Worm (Caenorhabditis elegans): ENCODE measurements around the gene srw-17.

The srw-17 gene

ce11 chrV:15244456-15244855, 32.4 kb downstream of the srw-17 start, which contains the start of gene kin-30:
kin-30 (plus strand) TSS chrV:15244756.
- TF ChIP-seq nhr-77 (tag; optimal IDR thresholded peaks at IDR 0.05), result no peak
- no peak for TF ChIP-seq egl-5 (tag; optimal IDR thresholded peaks at IDR 0.05)
- TF ChIP-seq nhr-28 (tag; optimal IDR thresholded peaks at IDR 0.05), result no peak
- no peak for TF ChIP-seq elt-1 (tag; optimal IDR thresholded peaks at IDR 0.05)
- no peak for TF ChIP-seq tbx-2 (tag; optimal IDR thresholded peaks at IDR 0.05)
- no peak for TF ChIP-seq pha-4 (tag; optimal IDR thresholded peaks at IDR 0.05)
- no peak for TF ChIP-seq jun-1 (tag; optimal IDR thresholded peaks at IDR 0.05)
- no peak for TF ChIP-seq ama-1 (optimal IDR thresholded peaks at IDR 0.05)
- TF ChIP-seq daf-12 (tag; optimal IDR thresholded peaks at IDR 0.05), result no peak
- no peak for TF ChIP-seq pqm-1 (tag; optimal IDR thresholded peaks at IDR 0.05)

ce11 chrV:15241259-15241658, 35.6 kb downstream of the srw-17 start, which contains the start of gene chil-12:
chil-12 (plus strand) TSS chrV:15241559.
- TF ChIP-seq aly-2 (tag; optimal IDR thresholded peaks at IDR 0.05), result no peak
- no peak for TF ChIP-seq mdl-1 (tag; optimal IDR thresholded peaks at IDR 0.05)
- no peak for TF ChIP-seq zag-1 (tag; optimal IDR thresholded peaks at IDR 0.05)
- no peak for TF ChIP-seq nhr-12 (tag; optimal IDR thresholded peaks at IDR 0.05)
- no peak for TF ChIP-seq ceh-82 (tag; optimal IDR thresholded peaks at IDR 0.05)
- no peak for TF ChIP-seq skn-1 (tag; optimal IDR thresholded peaks at IDR 0.05)
- TF ChIP-seq ceh-9 (tag; optimal IDR thresholded peaks at IDR 0.05), result no peak
- no peak for TF ChIP-seq nhr-43 (tag; optimal IDR thresholded peaks at IDR 0.05; ENCODE audit: poor library complexity, severe bottlenecking)
- no peak for TF ChIP-seq elt-3 (tag; optimal IDR thresholded peaks at IDR 0.05)
- TF ChIP-seq jun-1 (tag; optimal IDR thresholded peaks at IDR 0.05), result no peak
- TF ChIP-seq nfya-1 (tag; optimal IDR thresholded peaks at IDR 0.05; ENCODE audit: insufficient read depth), result no peak
- no peak for TF ChIP-seq fkh-10 (GFP tag; optimal IDR thresholded peaks at IDR 0.05)
- TF ChIP-seq fkh-2 (tag; optimal IDR thresholded peaks at IDR 0.05), result no peak
- no peak for TF ChIP-seq elt-2 (tag; optimal IDR thresholded peaks at IDR 0.05)
- TF ChIP-seq lin-39 (tag; optimal IDR thresholded peaks at IDR 0.05), result no peak
- TF ChIP-seq nhr-23 (tag; optimal IDR thresholded peaks at IDR 0.05), result no peak
- no peak for TF ChIP-seq nhr-25 (tag; optimal IDR thresholded peaks at IDR 0.05)

- no peak for TF ChIP-seq ZK546.5 (tag; optimal IDR thresholded peaks at IDR 0.05)
- TF ChIP-seq unc-39 (tag; optimal IDR thresholded peaks at IDR 0.05), result no peak
- no peak for TF ChIP-seq zag-1 (tag; optimal IDR thresholded peaks at IDR 0.05)
- no peak for TF ChIP-seq ama-1 (optimal IDR thresholded peaks at IDR 0.05)
- TF ChIP-seq daf-12 (tag; optimal IDR thresholded peaks at IDR 0.05), result no peak
- TF ChIP-seq eor-1 (tag; optimal IDR thresholded peaks at IDR 0.05), result no peak
- TF ChIP-seq nhr-11 (tag; optimal IDR thresholded peaks at IDR 0.05), result no peak
- no peak for TF ChIP-seq ceh-82 (tag; optimal IDR thresholded peaks at IDR 0.05)
- no peak for TF ChIP-seq fkh-2 (tag; optimal IDR thresholded peaks at IDR 0.05)
- TF ChIP-seq pqm-1 (tag; optimal IDR thresholded peaks at IDR 0.05), result no peak
- TF ChIP-seq ztf-4 (tag; optimal IDR thresholded peaks at IDR 0.05), result no peak
- TF ChIP-seq nhr-77 (tag; optimal IDR thresholded peaks at IDR 0.05), result no peak
- no peak for TF ChIP-seq skn-1 (tag; optimal IDR thresholded peaks at IDR 0.05)
- no peak for TF ChIP-seq nhr-237 (tag; optimal IDR thresholded peaks at IDR 0.05)
- no peak for TF ChIP-seq lin-39 (tag; optimal IDR thresholded peaks at IDR 0.05)
- TF ChIP-seq ceh-9 (tag; optimal IDR thresholded peaks at IDR 0.05), result no peak
- TF ChIP-seq hmg-11 (tag; optimal IDR thresholded peaks at IDR 0.05), result no peak
- no peak for TF ChIP-seq egl-27 (tag; optimal IDR thresholded peaks at IDR 0.05)
- no peak for TF ChIP-seq ceh-28 (tag; optimal IDR thresholded peaks at IDR 0.05)
- TF ChIP-seq nhr-76 (tag; optimal IDR thresholded peaks at IDR 0.05), result no peak
These were observed 36.6 kb downstream of the srw-17 start, which contains the start of gene srw-11 for ce11 chrV:15240215-15240614. srw-11 (minus strand) TSS chrV:15240315.

- TF ChIP-seq nhr-67 (tag; optimal IDR thresholded peaks at IDR 0.05), result no peak
- no peak for TF ChIP-seq pha-4 (tag; optimal IDR thresholded peaks at IDR 0.05)
- no peak for TF ChIP-seq tbx-2 (tag; optimal IDR thresholded peaks at IDR 0.05)
These were observed 38.3 kb downstream of the srw-17 start, which contains the start of gene srw-12 for ce11 chrV:15238552-15238951. srw-12 (minus strand) TSS chrV:15238652.
